Fruit fly (Drosophila melanogaster) whole organism, pupa: ENCODE results near the gene CG40472.

Experiments used
- CG12605 ChIP-seq: fragments of 200-800 bp; sonication (Bioruptor generic); IDR thresholded peaks from 2 replicates; pipeline ENCODE4 v1.3.6; 2022; ENCODE audit warnings: missing biosample characterization, missing genetic modification characterization
- EcR ChIP-seq: fragments of 200-800 bp; sonication (Bioruptor generic); optimal IDR thresholded peaks from 3 replicates; lab custom pipeline; 2019; ENCODE audit warnings: missing biosample characterization, missing genetic modification characterization, mild to moderate bottlenecking, moderate library complexity, missing genetic modification reagents

DNA sequence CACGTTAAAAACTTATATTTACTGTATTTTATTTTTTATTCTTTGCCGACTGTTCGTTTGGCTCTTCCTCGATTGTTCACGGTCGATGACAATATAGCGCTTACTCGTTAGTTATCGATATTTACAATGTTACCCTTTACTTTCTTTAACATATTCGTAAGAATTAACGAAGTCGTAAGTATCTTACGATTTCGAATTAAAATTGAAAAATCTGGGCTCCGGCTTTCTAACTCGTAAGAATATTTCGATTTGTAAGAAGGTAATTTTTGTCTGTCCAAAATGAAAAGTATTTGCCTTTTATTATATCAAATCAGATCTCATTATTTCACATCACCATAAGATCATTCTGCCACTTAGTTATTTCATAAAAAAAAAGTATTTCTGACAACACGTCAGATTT lies 48.0 kb downstream of the CG40472 start:
- no peak for TF ChIP-seq EcR (GFP tag; lab: Kevin White, UChicago)
- TF ChIP-seq CG12605 (GFP tag; lab: Robert Waterston, UW) = no peak
